Worm (Caenorhabditis elegans) whole organism, L4 larva: Measurements from ENCODE around the gene set-2.

Experiments used
- F49E8.2 ChIP-seq: sonication (generic microtip); optimal IDR thresholded peaks from 2 replicates; lab custom pipeline; 2016; ENCODE audit warnings: missing compliant biosample characterization, mild to moderate bottlenecking, missing genetic modification characterization, borderline replicate concordance
- T26A8.4 ChIP-seq: fragments of 200-800 bp; sonication (Bioruptor generic); IDR thresholded peaks from 2 replicates; pipeline ENCODE4 v1.3.6; 2022; ENCODE audit warnings: missing genetic modification characterization, missing compliant biosample characterization
- Y48G9A.11 ChIP-seq: fragments of 200-800 bp; sonication (Bioruptor generic); IDR thresholded peaks from 2 replicates; pipeline ENCODE4 v1.3.6; 2022; ENCODE audit warnings: missing genetic modification reagents, missing genetic modification characterization, missing compliant biosample characterization
- ZK337.2 ChIP-seq: fragments of 200-800 bp; sonication (Bioruptor generic); IDR thresholded peaks from 2 replicates; pipeline ENCODE4 v1.3.6; 2022; ENCODE audit warnings: missing genetic modification reagents, missing genetic modification characterization, missing compliant biosample characterization
- ZK546.5 ChIP-seq, 2 experiments: sonication (generic microtip); optimal IDR thresholded peaks; 2 replicates each; lab custom pipeline; 2017; ENCODE audit warnings: missing biosample characterization in 2 of 2, missing genetic modification characterization in 2 of 2
- ceh-28 ChIP-seq: fragments of 150-350 bp; optimal IDR thresholded peaks from 2 replicates; lab custom pipeline; 2014; ENCODE audit warnings: missing biosample characterization, missing genetic modification reagents, missing genetic modification characterization
- ceh-32 ChIP-seq: sonication (generic microtip); optimal IDR thresholded peaks from 2 replicates; lab custom pipeline; 2016; ENCODE audit warnings: mild to moderate bottlenecking, missing genetic modification characterization, missing compliant biosample characterization; ENCODE audit not compliant: poor library complexity
- ceh-44 ChIP-seq: fragments of 200-800 bp; sonication (Bioruptor generic); IDR thresholded peaks from 2 replicates; pipeline ENCODE4 v1.3.6; 2022; ENCODE audit warnings: missing genetic modification reagents, missing genetic modification characterization, missing compliant biosample characterization
- ces-1 ChIP-seq: fragments of 150-350 bp; sonication (generic microtip); optimal IDR thresholded peaks from 4 replicates; lab custom pipeline; 2014; ENCODE audit warnings: missing biosample characterization, missing genetic modification reagents, missing genetic modification characterization
- ctbp-1 ChIP-seq: fragments of 200-800 bp; sonication (Bioruptor generic); IDR thresholded peaks from 2 replicates; pipeline ENCODE4 v1.3.6; 2022; ENCODE audit warnings: missing genetic modification reagents, missing genetic modification characterization, missing compliant biosample characterization
- daf-12 ChIP-seq: fragments of 150-350 bp; optimal IDR thresholded peaks from 2 replicates; lab custom pipeline; 2014; ENCODE audit warnings: missing biosample characterization, missing genetic modification reagents, missing genetic modification characterization
- egl-43 ChIP-seq: fragments of 200-800 bp; sonication (Bioruptor generic); IDR thresholded peaks from 2 replicates; pipeline ENCODE4 v1.3.6; 2022; ENCODE audit warnings: missing genetic modification reagents, missing genetic modification characterization, missing compliant biosample characterization
- fkh-10 ChIP-seq: fragments of 150-350 bp; optimal IDR thresholded peaks from 2 replicates; lab custom pipeline; 2014; ENCODE audit warnings: missing biosample characterization, missing genetic modification reagents, missing genetic modification characterization
- fos-1 ChIP-seq: fragments of 150-350 bp; optimal IDR thresholded peaks from 2 replicates; lab custom pipeline; 2014; ENCODE audit warnings: missing biosample characterization, missing genetic modification characterization
- gei-8 ChIP-seq: fragments of 200-800 bp; sonication (Bioruptor generic); optimal IDR thresholded peaks from 2 replicates; lab custom pipeline; 2018; ENCODE audit warnings: mild to moderate bottlenecking, missing genetic modification characterization, missing compliant biosample characterization
- hlh-11 ChIP-seq: fragments of 200-800 bp; sonication (Bioruptor generic); optimal IDR thresholded peaks from 2 replicates; lab custom pipeline; 2018; ENCODE audit warnings: mild to moderate bottlenecking, missing genetic modification characterization, missing compliant biosample characterization
- jun-1 ChIP-seq: fragments of 150-350 bp; optimal IDR thresholded peaks from 2 replicates; lab custom pipeline; 2014; ENCODE audit warnings: missing biosample characterization, missing genetic modification reagents, missing genetic modification characterization
- lin-29 ChIP-seq: fragments of 200-800 bp; sonication (Bioruptor generic); IDR thresholded peaks from 2 replicates; pipeline ENCODE4 v1.3.6; 2022; ENCODE audit warnings: missing genetic modification reagents, missing genetic modification characterization, missing compliant biosample characterization
- lin-38 ChIP-seq: fragments of 200-800 bp; sonication (Bioruptor generic); IDR thresholded peaks from 2 replicates; pipeline ENCODE4 v1.3.6; 2022; ENCODE audit warnings: missing genetic modification reagents, missing genetic modification characterization, missing compliant biosample characterization
- lir-3 ChIP-seq: sonication (generic microtip); optimal IDR thresholded peaks from 2 replicates; lab custom pipeline; 2016; ENCODE audit warnings: mild to moderate bottlenecking, missing genetic modification characterization, missing compliant biosample characterization
- madf-9 ChIP-seq: fragments of 200-800 bp; sonication (Bioruptor generic); conservative IDR thresholded peaks from 2 replicates; pipeline ENCODE4 v1.3.6; 2022; ENCODE audit warnings: missing genetic modification reagents, missing genetic modification characterization, missing compliant biosample characterization
- mep-1 ChIP-seq: fragments of 150-350 bp; sonication (generic microtip); optimal IDR thresholded peaks from 3 replicates; lab custom pipeline; 2014; ENCODE audit warnings: missing biosample characterization, missing genetic modification characterization
- mes-2 ChIP-seq: sonication (generic microtip); optimal IDR thresholded peaks from 2 replicates; lab custom pipeline; 2016; ENCODE audit warnings: missing genotype, mild to moderate bottlenecking, missing genetic modification characterization, missing compliant biosample characterization; ENCODE audit not compliant: poor library complexity, severe bottlenecking
- nhr-102 ChIP-seq: sonication (generic microtip); optimal IDR thresholded peaks from 2 replicates; lab custom pipeline; 2016; ENCODE audit warnings: mild to moderate bottlenecking, missing genetic modification characterization, moderate library complexity, missing compliant biosample characterization
- nhr-111 ChIP-seq: fragments of 200-800 bp; sonication (Bioruptor generic); optimal IDR thresholded peaks from 2 replicates; lab custom pipeline; 2018; ENCODE audit warnings: mild to moderate bottlenecking, missing genetic modification characterization, missing compliant biosample characterization
- nhr-237 ChIP-seq: sonication (generic microtip); optimal IDR thresholded peaks from 2 replicates; lab custom pipeline; 2017; ENCODE audit warnings: missing biosample characterization, missing genetic modification characterization
- nhr-28 ChIP-seq: fragments of 150-350 bp; optimal IDR thresholded peaks from 2 replicates; lab custom pipeline; 2014; ENCODE audit warnings: missing biosample characterization, missing genetic modification characterization
- nhr-41 ChIP-seq: fragments of 200-800 bp; sonication (Bioruptor generic); IDR thresholded peaks from 2 replicates; pipeline ENCODE4 v1.3.6; 2022; ENCODE audit warnings: missing genetic modification reagents, missing genetic modification characterization, missing compliant biosample characterization
- nhr-42 ChIP-seq: fragments of 200-800 bp; sonication (Bioruptor generic); IDR thresholded peaks from 2 replicates; pipeline ENCODE4 v1.3.6; 2022; ENCODE audit warnings: missing genetic modification characterization, missing compliant biosample characterization
- nhr-77 ChIP-seq: fragments of 150-350 bp; optimal IDR thresholded peaks from 2 replicates; lab custom pipeline; 2014; ENCODE audit warnings: missing biosample characterization, missing genetic modification characterization
- php-3 ChIP-seq: fragments of 200-800 bp; sonication (Bioruptor generic); IDR thresholded peaks from 2 replicates; pipeline ENCODE4 v1.3.6; 2022; ENCODE audit warnings: missing genetic modification reagents, missing genetic modification characterization, missing compliant biosample characterization
- skn-1 ChIP-seq: fragments of 150-350 bp; optimal IDR thresholded peaks from 2 replicates; lab custom pipeline; 2014; ENCODE audit warnings: missing biosample characterization, missing genetic modification characterization
- zag-1 ChIP-seq: fragments of 150-350 bp; optimal IDR thresholded peaks from 2 replicates; lab custom pipeline; 2014; ENCODE audit warnings: missing biosample characterization, missing genetic modification characterization
- zfp-2 ChIP-seq: sonication (generic microtip); optimal IDR thresholded peaks from 2 replicates; lab custom pipeline; 2016; ENCODE audit warnings: mild to moderate bottlenecking, missing genetic modification characterization, missing compliant biosample characterization
- zfp-3 ChIP-seq: fragments of 200-800 bp; sonication (Bioruptor generic); conservative IDR thresholded peaks from 2 replicates; pipeline ENCODE4 v1.3.6; 2022; ENCODE audit warnings: missing genetic modification reagents, missing genetic modification characterization, missing compliant biosample characterization
- ztf-11 ChIP-seq: fragments of 150-350 bp; optimal IDR thresholded peaks from 2 replicates; lab custom pipeline; 2014; ENCODE audit warnings: missing biosample characterization, missing genetic modification characterization

set-2 gene

DNA sequence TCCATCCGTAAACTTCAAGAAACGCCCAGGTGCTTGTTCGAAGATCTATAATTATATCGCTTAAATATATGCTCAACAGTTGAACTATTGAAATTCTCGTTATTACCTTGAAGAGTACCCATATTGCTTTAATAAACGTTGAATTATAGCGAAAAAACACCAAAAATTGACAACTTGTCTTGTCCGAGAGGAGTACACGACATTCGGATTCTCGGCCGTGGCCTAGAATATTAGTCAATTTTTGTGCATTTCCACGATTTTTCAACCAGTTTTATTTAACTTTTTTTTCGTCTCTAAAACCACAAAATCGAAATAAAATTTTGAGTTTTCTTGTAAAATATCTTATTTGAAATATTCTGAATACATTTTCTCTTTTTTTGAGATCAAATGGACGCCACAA lies 17.7 kb downstream of the set-2 start, which contains the start of the genes F26F4.9 and cee-1 (continued):
- TF ChIP-seq Y48G9A.11 (GFP tag; lab: Robert Waterston, UW): 0 out of 2 replicates have a peak, but pooled peaks have one; percentile 15
- no peak for TF ChIP-seq nhr-42 (GFP tag; lab: Robert Waterston, UW)
- TF ChIP-seq zag-1 (tag; lab: Kevin White, UChicago): no peak
- TF ChIP-seq zfp-3 (GFP tag; lab: Robert Waterston, UW): no peak
- no peak for TF ChIP-seq ZK546.5 (tag; optimal IDR thresholded peaks at IDR 0.05; lab: Kevin White, UChicago)
- TF ChIP-seq skn-1 (tag; lab: Kevin White, UChicago): no peak
- peak; percentile 97 for TF ChIP-seq mes-2 (tag; lab: Kevin White, UChicago)
- TF ChIP-seq nhr-237 (tag; lab: Kevin White, UChicago): no peak
- TF ChIP-seq gei-8: no peak
- no peak for TF ChIP-seq zfp-2
- TF ChIP-seq, all 104 proteins: peak for 17

DNA sequence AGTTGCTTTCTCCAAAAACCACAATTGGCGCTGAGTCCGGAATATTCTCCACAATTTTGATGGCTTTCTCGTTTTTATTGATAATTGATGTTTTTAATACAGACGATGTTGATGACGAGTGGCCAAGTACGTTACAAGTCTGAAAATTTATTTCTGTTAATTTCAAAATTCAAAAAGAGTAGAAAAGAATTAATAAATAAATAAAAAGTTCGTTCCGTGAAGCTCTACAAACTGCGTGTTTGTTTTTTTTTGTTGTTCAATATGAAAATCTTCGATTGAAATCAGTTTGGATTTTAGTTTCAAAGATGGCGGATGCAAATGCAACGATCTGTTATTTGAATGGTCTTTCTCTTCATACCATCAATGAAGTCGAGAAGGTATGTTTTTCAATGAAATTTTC lies 19.0 kb downstream of the set-2 start, which contains the start of gene F26F4.2:
F26F4.2 (plus strand) TSS at position 301 of the 400 bp plus-strand sequence.
- TF ChIP-seq php-3 (GFP tag; lab: Robert Waterston, UW) (no peak), mep-1 (tag; lab: Kevin White, UChicago) (no peak), hlh-11 (tag; lab: Kevin White, UChicago) (no peak), ctbp-1 (GFP tag; lab: Robert Waterston, UW) (no peak), ztf-11 (no peak), madf-9 (GFP tag; lab: Robert Waterston, UW) (no peak), ceh-28 (no peak), ceh-44 (GFP tag; lab: Robert Waterston, UW) (no peak), fos-1 (tag; lab: Kevin White, UChicago) (no peak), egl-43 (GFP tag; lab: Robert Waterston, UW) (no peak), nhr-111 (no peak), fkh-10 (GFP tag; lab: Kevin White, UChicago) (no peak), lin-38 (GFP tag; lab: Robert Waterston, UW) (no peak)
- TF ChIP-seq, all 104 proteins: peak for 0

DNA sequence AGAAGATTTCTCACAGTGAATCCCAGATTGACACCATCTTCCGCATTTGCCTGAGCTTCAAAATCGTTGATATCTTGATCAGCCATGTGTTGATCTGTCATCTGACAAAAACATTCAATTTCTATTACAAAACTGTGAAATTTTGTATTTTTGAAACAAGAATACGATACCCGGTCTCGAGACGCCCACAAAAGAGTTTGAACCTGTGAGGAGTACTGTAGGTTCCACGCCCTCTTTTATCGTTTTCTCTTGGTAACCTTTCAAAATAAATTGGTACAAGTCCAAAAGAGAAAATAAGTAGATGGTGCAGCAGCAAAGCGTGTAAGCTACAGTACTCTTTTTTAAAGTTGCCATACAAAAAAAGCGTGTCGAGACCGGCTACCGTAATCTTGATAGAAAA lies 20.1 kb downstream of the set-2 start, which contains the start of gene F26F4.12:
F26F4.12 (minus strand) TSS at position 101 of the 400 bp plus-strand sequence.
- TF ChIP-seq T26A8.4: no peak
- no peak for TF ChIP-seq jun-1 (tag; lab: Kevin White, UChicago)
- TF ChIP-seq lir-3 (tag; lab: Kevin White, UChicago): no peak
- TF ChIP-seq ceh-32 (tag; lab: Kevin White, UChicago): no peak
- no peak for TF ChIP-seq nhr-102 (tag; lab: Kevin White, UChicago)
- no peak for TF ChIP-seq nhr-41
- no peak for TF ChIP-seq F49E8.2 (tag; lab: Kevin White, UChicago)
- TF ChIP-seq ces-1 (GFP tag; lab: Kevin White, UChicago): no peak
- TF ChIP-seq ZK337.2 (GFP tag; lab: Robert Waterston, UW): no peak
- TF ChIP-seq nhr-77 (tag; lab: Kevin White, UChicago): no peak
- TF ChIP-seq fkh-10 (GFP tag; lab: Kevin White, UChicago): no peak

DNA sequence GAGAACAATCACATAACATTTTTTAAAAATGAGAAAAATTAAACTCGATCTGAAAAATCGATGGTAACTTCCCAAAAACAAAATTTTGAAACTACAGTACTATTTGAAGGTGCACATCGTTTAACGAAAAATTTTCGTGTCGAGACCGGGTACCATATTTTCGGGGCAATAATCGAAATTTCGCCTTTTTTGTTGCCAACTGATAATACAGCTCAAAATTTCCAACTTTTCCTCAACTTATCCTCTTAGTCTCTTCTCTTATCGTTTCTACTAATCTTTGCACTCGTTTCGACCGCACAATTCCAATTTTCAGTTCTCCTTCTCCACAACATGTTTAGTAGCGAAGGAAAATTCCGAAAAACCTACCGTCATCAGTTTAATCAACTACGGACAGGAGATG lies 23.1 kb downstream of the set-2 start, which contains the start of gene rom-1:
rom-1 (plus strand) TSS at position 301 of the 400 bp plus-strand sequence.
- TF ChIP-seq T26A8.4 (no peak), nhr-28 (tag; lab: Kevin White, UChicago) (no peak), daf-12 (tag; lab: Kevin White, UChicago) (no peak), lin-29 (GFP tag; lab: Robert Waterston, UW) (no peak)
